Worm (Caenorhabditis elegans): ENCODE measurements around the gene B0303.4.

B0303.4 gene

ce11 chrIII:8668717-8669116 lies 20.9 kb upstream of the B0303.4 start:
- TF ChIP-seq madf-6 (GFP tag; IDR thresholded peaks at IDR 0.05): no peak
- TF ChIP-seq hmg-1.2 (GFP tag; IDR thresholded peaks at IDR 0.05): peak; percentile 84; the same call in 1 of the 2 replicates

- no peak for TF ChIP-seq snpc-4 (GFP tag; optimal IDR thresholded peaks at IDR 0.05)
- peak in 1 of 4 experiments; percentile 9 for TF ChIP-seq snpc-4 (tag; optimal IDR thresholded peaks at IDR 0.05)
- TF ChIP-seq xnd-1 (tag; optimal IDR thresholded peaks at IDR 0.05): peak; percentile 64
- TF ChIP-seq lsl-1 (GFP tag; optimal IDR thresholded peaks at IDR 0.05): peak; percentile 86
- peak; percentile 76 for TF ChIP-seq F33H1.4 (GFP tag; IDR thresholded peaks at IDR 0.05)
- peak; percentile 43; the same call in 1 of the 2 replicates for TF ChIP-seq B0336.3 (GFP tag; IDR thresholded peaks at IDR 0.05)
- TF ChIP-seq ekl-4 (GFP tag; IDR thresholded peaks at IDR 0.05): 0 out of 2 replicates have a peak, but pooled peaks have one; percentile 36
- no peak for TF ChIP-seq ztf-3 (GFP tag; optimal IDR thresholded peaks at IDR 0.05)
- TF ChIP-seq F49E8.2 (tag; optimal IDR thresholded peaks at IDR 0.05; ENCODE audit: insufficient read depth): peak; percentile 14
- TF ChIP-seq him-1 (tag; optimal IDR thresholded peaks at IDR 0.05): peak; percentile 39
- no peak for TF ChIP-seq chd-7 (tag; optimal IDR thresholded peaks at IDR 0.05)
- TF ChIP-seq ztf-28 (GFP tag; IDR thresholded peaks at IDR 0.05): no peak
- TF ChIP-seq madf-8 (GFP tag; conservative IDR thresholded peaks at IDR 0.05): 0 out of 2 replicates have a peak, but pooled peaks have one; percentile 23
- peak; percentile 47 for TF ChIP-seq lin-54 (GFP tag; optimal IDR thresholded peaks at IDR 0.05)
- no peak for TF ChIP-seq aptf-2 (GFP tag; conservative IDR thresholded peaks at IDR 0.05)
- TF ChIP-seq efl-1 (GFP tag; optimal IDR thresholded peaks at IDR 0.05): peak; percentile 21
- peak; percentile 79 for TF ChIP-seq madf-6 (GFP tag; IDR thresholded peaks at IDR 0.05)
These were observed 14.6 kb upstream of the B0303.4 start, which contains the start of gene pgl-2 for ce11 chrIII:8674980-8675485. pgl-2 (minus strand) TSS chrIII:8675435.

- TF ChIP-seq mel-28 (tag; optimal IDR thresholded peaks at IDR 0.05; ENCODE audit: borderline replicate concordance) (peak; percentile 22), snpc-1.1 (tag; optimal IDR thresholded peaks at IDR 0.05; ENCODE audit: insufficient read depth) (peak; percentile 44), ceh-58 (GFP tag; IDR thresholded peaks at IDR 0.05) (no peak), nfya-1 (tag; optimal IDR thresholded peaks at IDR 0.05; ENCODE audit: borderline replicate concordance, insufficient read depth) (no peak), snpc-4 (GFP tag; optimal IDR thresholded peaks at IDR 0.05) (peak; percentile 53), snpc-4 (tag; optimal IDR thresholded peaks at IDR 0.05) (peak in 2 of 4 experiments; percentile 51), lin-54 (GFP tag; optimal IDR thresholded peaks at IDR 0.05) (peak; percentile 66), ekl-4 (GFP tag; IDR thresholded peaks at IDR 0.05) (peak; percentile 67), D2030.7 (GFP tag; IDR thresholded peaks at IDR 0.05) (peak; percentile 61), snpc-1.3 (tag; optimal IDR thresholded peaks at IDR 0.05; ENCODE audit: insufficient read depth) (peak; percentile 72), ZK185.1 (tag; optimal IDR thresholded peaks at IDR 0.05; ENCODE audit: poor library complexity, severe bottlenecking) (peak; percentile 93), F33H1.4 (GFP tag; IDR thresholded peaks at IDR 0.05) (peak; percentile 38; the same call in 1 of the 2 replicates), F49E8.2 (tag; optimal IDR thresholded peaks at IDR 0.05; ENCODE audit: insufficient read depth) (peak; percentile 65), cebp-1 (GFP tag; IDR thresholded peaks at IDR 0.05) (no peak), cebp-1 (tag; optimal IDR thresholded peaks at IDR 0.05) (peak; percentile 84), F10E7.11 (tag; optimal IDR thresholded peaks at IDR 0.05) (peak; percentile 69), ztf-28 (GFP tag; IDR thresholded peaks at IDR 0.05) (no peak), ceh-27 (GFP tag; optimal IDR thresholded peaks at IDR 0.05) (peak; percentile 84), nhr-80 (tag; optimal IDR thresholded peaks at IDR 0.05) (peak; percentile 34), chd-7 (tag; optimal IDR thresholded peaks at IDR 0.05) (peak; percentile 68), K11D2.4 (GFP tag; IDR thresholded peaks at IDR 0.05) (peak; percentile 63), nhr-120 (GFP tag; IDR thresholded peaks at IDR 0.05) (no peak), attf-3 (GFP tag; conservative IDR thresholded peaks at IDR 0.05) (peak; percentile 53), unc-62 (GFP tag; optimal IDR thresholded peaks at IDR 0.05) (no peak), nhr-90 (tag; optimal IDR thresholded peaks at IDR 0.05) (peak; percentile 91), lin-26 (GFP tag; IDR thresholded peaks at IDR 0.05) (peak; percentile 94), ztf-22 (GFP tag; optimal IDR thresholded peaks at IDR 0.05) (no peak), athp-1 (tag; optimal IDR thresholded peaks at IDR 0.05) (peak; percentile 92), Y53F4B.3 (GFP tag; IDR thresholded peaks at IDR 0.05) (no peak), dpff-1 (tag; optimal IDR thresholded peaks at IDR 0.05) (peak; percentile 32), repo-1 (tag; optimal IDR thresholded peaks at IDR 0.05) (peak; percentile 66), F57C9.4 (tag; optimal IDR thresholded peaks at IDR 0.05) (no peak), ets-4 (GFP tag; optimal IDR thresholded peaks at IDR 0.05) (no peak), xnd-1 (tag; optimal IDR thresholded peaks at IDR 0.05) (peak; percentile 12)
These were observed 11.3 kb upstream of the B0303.4 start for ce11 chrIII:8678371-8678770.
